Worm (Caenorhabditis elegans): ENCODE results near the gene M163.22.

- TF ChIP-seq K12H6.12 (tag; optimal IDR thresholded peaks at IDR 0.05) (no peak), snpc-4 (GFP tag; optimal IDR thresholded peaks at IDR 0.05) (no peak), snpc-4 (tag; optimal IDR thresholded peaks at IDR 0.05) (no peak), hrde-1 (tag; optimal IDR thresholded peaks at IDR 0.05; ENCODE audit: borderline replicate concordance) (no peak), lag-1 (GFP tag; IDR thresholded peaks at IDR 0.05) (no peak), nhr-80 (tag; optimal IDR thresholded peaks at IDR 0.05) (peak; percentile 66), rcor-1 (GFP tag; IDR thresholded peaks at IDR 0.05) (no peak), aptf-2 (GFP tag; conservative IDR thresholded peaks at IDR 0.05) (no peak), C17E4.6 (GFP tag; IDR thresholded peaks at IDR 0.05) (no peak), ceh-79 (tag; optimal IDR thresholded peaks at IDR 0.05) (no peak), repo-1 (tag; optimal IDR thresholded peaks at IDR 0.05) (no peak), lin-40 (tag; optimal IDR thresholded peaks at IDR 0.05) (no peak), unc-130 (GFP tag; optimal IDR thresholded peaks at IDR 0.05) (no peak), sdz-38 (tag; optimal IDR thresholded peaks at IDR 0.05) (no peak)
These were observed 49.3 kb downstream of the M163.22 start, which contains the start of gene gcsh-1 for ce11 chrX:14515028-14515427.

Data from whole organism, young adult.